Worm (Caenorhabditis elegans) whole organism, young adult: ENCODE measurements around the gene ZC116.1.

Source experiments
- B0035.1 ChIP-seq: sonication (generic microtip); optimal IDR thresholded peaks from 2 replicates; lab custom pipeline; 2016; ENCODE audit warnings: missing genetic modification characterization, mild to moderate bottlenecking, missing compliant biosample characterization, missing genotype, missing genetic modification reagents
- F10E7.11 ChIP-seq: sonication (generic microtip); optimal IDR thresholded peaks from 2 replicates; lab custom pipeline; 2017; ENCODE audit warnings: mild to moderate bottlenecking, missing genetic modification characterization, moderate library complexity, missing compliant biosample characterization
- F33H1.4 ChIP-seq: fragments of 200-800 bp; sonication (Bioruptor generic); IDR thresholded peaks from 2 replicates; pipeline ENCODE4 v1.3.6; 2022; ENCODE audit warnings: missing genetic modification reagents, missing genetic modification characterization, missing compliant biosample characterization
- F52B5.7 ChIP-seq: sonication (generic microtip); optimal IDR thresholded peaks from 2 replicates; lab custom pipeline; 2016; ENCODE audit warnings: mild to moderate bottlenecking, missing genetic modification characterization, missing compliant biosample characterization
- F55B11.4 ChIP-seq: sonication (generic microtip); optimal IDR thresholded peaks from 2 replicates; lab custom pipeline; 2016; ENCODE audit warnings: missing compliant biosample characterization, missing genetic modification characterization, borderline replicate concordance; ENCODE audit not compliant: insufficient read depth
- K12H6.12 ChIP-seq: fragments of 200-800 bp; sonication (Bioruptor generic); optimal IDR thresholded peaks from 2 replicates; lab custom pipeline; 2018; ENCODE audit warnings: mild to moderate bottlenecking, missing genetic modification characterization, missing compliant biosample characterization
- T26A5.8 ChIP-seq: sonication (generic microtip); optimal IDR thresholded peaks from 2 replicates; lab custom pipeline; 2016; ENCODE audit warnings: missing genetic modification characterization, missing compliant biosample characterization
- ZK185.1 ChIP-seq: sonication (generic microtip); optimal IDR thresholded peaks from 2 replicates; lab custom pipeline; 2016; ENCODE audit warnings: mild to moderate bottlenecking, missing genetic modification characterization, missing compliant biosample characterization; ENCODE audit not compliant: poor library complexity, severe bottlenecking
- akir-1 ChIP-seq: fragments of 200-800 bp; sonication (Bioruptor generic); optimal IDR thresholded peaks from 2 replicates; lab custom pipeline; 2018; ENCODE audit warnings: mild to moderate bottlenecking, missing genetic modification characterization, moderate library complexity, missing compliant biosample characterization
- athp-1 ChIP-seq: sonication (generic microtip); optimal IDR thresholded peaks from 2 replicates; lab custom pipeline; 2017; ENCODE audit warnings: mild to moderate bottlenecking, missing genetic modification characterization, missing compliant biosample characterization
- attf-3 ChIP-seq: fragments of 200-800 bp; sonication (Bioruptor generic); conservative IDR thresholded peaks from 2 replicates; pipeline ENCODE4 v1.3.6; 2022; ENCODE audit warnings: missing genetic modification reagents, missing genetic modification characterization, missing compliant biosample characterization
- attf-5 ChIP-seq: fragments of 200-800 bp; sonication (Bioruptor generic); optimal IDR thresholded peaks from 2 replicates; lab custom pipeline; 2018; ENCODE audit warnings: mild to moderate bottlenecking, missing genetic modification characterization, missing compliant biosample characterization
- bed-1 ChIP-seq: fragments of 200-800 bp; sonication (Bioruptor generic); IDR thresholded peaks from 2 replicates; pipeline ENCODE4 v1.3.6; 2022; ENCODE audit warnings: missing genetic modification reagents, missing genetic modification characterization, missing compliant biosample characterization
- cebp-2 ChIP-seq: fragments of 200-800 bp; sonication (Bioruptor generic); IDR thresholded peaks from 2 replicates; pipeline ENCODE4 v1.3.6; 2022; ENCODE audit warnings: missing genetic modification characterization, missing compliant biosample characterization
- ceh-100 ChIP-seq: fragments of 200-800 bp; sonication (Bioruptor generic); IDR thresholded peaks from 2 replicates; pipeline ENCODE4 v1.3.6; 2022; ENCODE audit warnings: missing genetic modification reagents, missing genetic modification characterization, missing compliant biosample characterization
- chd-7 ChIP-seq: sonication (generic microtip); optimal IDR thresholded peaks from 2 replicates; lab custom pipeline; 2016; ENCODE audit warnings: mild to moderate bottlenecking, missing genetic modification characterization, moderate library complexity, missing compliant biosample characterization
- dpff-1 ChIP-seq: sonication (generic microtip); optimal IDR thresholded peaks from 2 replicates; lab custom pipeline; 2017; ENCODE audit warnings: mild to moderate bottlenecking, missing genetic modification characterization, missing compliant biosample characterization
- efl-1 ChIP-seq: fragments of 150-350 bp; optimal IDR thresholded peaks from 2 replicates; lab custom pipeline; 2014; ENCODE audit warnings: missing biosample characterization, missing genetic modification reagents, missing genetic modification characterization
- ekl-4 ChIP-seq: fragments of 200-800 bp; sonication (Bioruptor generic); IDR thresholded peaks from 2 replicates; pipeline ENCODE4 v1.3.6; 2022; ENCODE audit warnings: missing genetic modification reagents, missing genetic modification characterization, missing compliant biosample characterization
- ets-4 ChIP-seq: fragments of 200-800 bp; sonication (Bioruptor generic); optimal IDR thresholded peaks from 2 replicates; lab custom pipeline; 2018; ENCODE audit warnings: mild to moderate bottlenecking, missing genetic modification characterization, missing compliant biosample characterization
- fkh-3 ChIP-seq: sonication (generic microtip); optimal IDR thresholded peaks from 2 replicates; lab custom pipeline; 2016; ENCODE audit warnings: mild to moderate bottlenecking, missing genetic modification characterization, missing compliant biosample characterization
- hlh-26 ChIP-seq: fragments of 200-800 bp; sonication (Bioruptor generic); conservative IDR thresholded peaks from 2 replicates; pipeline ENCODE4 v1.3.6; 2022; ENCODE audit warnings: missing genetic modification reagents, missing genetic modification characterization, missing compliant biosample characterization
- let-607 ChIP-seq, 2 experiments: fragments of 200-800 bp in 1 of 2; sonication (Bioruptor generic) in 1 of 2; sonication (generic microtip) in 1 of 2; optimal IDR thresholded peaks; 2 replicates each; lab custom pipeline; 2016 to 2018; ENCODE audit warnings: mild to moderate bottlenecking in 2 of 2, missing compliant biosample characterization in 2 of 2, missing genetic modification characterization in 2 of 2, moderate library complexity in 2 of 2, missing genotype in 1 of 2
- lir-1 ChIP-seq: fragments of 200-800 bp; sonication (Bioruptor generic); conservative IDR thresholded peaks from 2 replicates; pipeline ENCODE4 v1.3.6; 2022; ENCODE audit warnings: missing genetic modification reagents, missing genetic modification characterization, missing compliant biosample characterization
- lsl-1 ChIP-seq: fragments of 200-800 bp; sonication (Bioruptor generic); optimal IDR thresholded peaks from 2 replicates; lab custom pipeline; 2018; ENCODE audit warnings: mild to moderate bottlenecking, missing genetic modification characterization, moderate library complexity, missing compliant biosample characterization
- madf-6 ChIP-seq: fragments of 200-800 bp; sonication (Bioruptor generic); IDR thresholded peaks from 2 replicates; pipeline ENCODE4 v1.3.6; 2022; ENCODE audit warnings: missing genetic modification reagents, missing genetic modification characterization, missing compliant biosample characterization
- mcd-1 ChIP-seq: fragments of 200-800 bp; sonication (Bioruptor generic); IDR thresholded peaks from 2 replicates; pipeline ENCODE4 v1.3.6; 2022; ENCODE audit warnings: missing genetic modification reagents, missing genetic modification characterization, missing compliant biosample characterization
- mes-4 ChIP-seq: sonication (generic microtip); optimal IDR thresholded peaks from 2 replicates; lab custom pipeline; 2016; ENCODE audit warnings: missing genotype, missing genetic modification characterization, missing compliant biosample characterization
- nfya-1 ChIP-seq: sonication (generic microtip); optimal IDR thresholded peaks from 2 replicates; lab custom pipeline; 2017; ENCODE audit warnings: antibody characterized with exemption, missing compliant biosample characterization, missing genetic modification characterization, borderline replicate concordance; ENCODE audit not compliant: insufficient read depth
- pha-4 ChIP-seq: fragments of 150-350 bp; sonication (generic microtip); optimal IDR thresholded peaks from 2 replicates; lab custom pipeline; 2014; ENCODE audit warnings: missing biosample characterization, missing genetic modification reagents, missing genetic modification characterization
- rcor-1 ChIP-seq: fragments of 200-800 bp; sonication (Bioruptor generic); IDR thresholded peaks from 2 replicates; pipeline ENCODE4 v1.3.6; 2022; ENCODE audit warnings: missing genetic modification reagents, missing genetic modification characterization, missing compliant biosample characterization
- snpc-1.1 ChIP-seq: sonication (generic microtip); optimal IDR thresholded peaks from 2 replicates; lab custom pipeline; 2017; ENCODE audit warnings: missing genetic modification characterization, mild to moderate bottlenecking, missing compliant biosample characterization, antibody characterized with exemption, moderate library complexity, missing genotype, missing genetic modification reagents; ENCODE audit not compliant: insufficient read depth
- snpc-1.3 ChIP-seq: sonication (generic microtip); optimal IDR thresholded peaks from 2 replicates; lab custom pipeline; 2017; ENCODE audit warnings: missing genetic modification characterization, mild to moderate bottlenecking, missing compliant biosample characterization, antibody characterized with exemption, moderate library complexity, missing genotype, missing genetic modification reagents; ENCODE audit not compliant: insufficient read depth
- unc-130 ChIP-seq: sonication (generic microtip); optimal IDR thresholded peaks from 2 replicates; lab custom pipeline; 2016; ENCODE audit warnings: missing genetic modification reagents, missing genetic modification characterization, missing compliant biosample characterization
- unc-62 ChIP-seq: fragments of 150-350 bp; optimal IDR thresholded peaks from 2 replicates; lab custom pipeline; 2014; ENCODE audit warnings: missing biosample characterization, missing genetic modification reagents, missing genetic modification characterization
- xnd-1 ChIP-seq: sonication (generic microtip); optimal IDR thresholded peaks from 2 replicates; lab custom pipeline; 2016; ENCODE audit warnings: missing genotype, missing genetic modification reagents, missing genetic modification characterization, missing compliant biosample characterization
- ztf-28 ChIP-seq: fragments of 200-800 bp; sonication (Bioruptor generic); IDR thresholded peaks from 2 replicates; pipeline ENCODE4 v1.3.6; 2022; ENCODE audit warnings: missing genetic modification reagents, missing genetic modification characterization, missing compliant biosample characterization

Gene ZC116.1

ce11 chrV:12609526-12609925, at the start of gene ZC116.1:
ZC116.1 (plus strand) TSS chrV:12609826.
- TF ChIP-seq rcor-1 (GFP tag; lab: Robert Waterston, UW) (no peak), let-607 (tag; optimal IDR thresholded peaks at IDR 0.05; lab: Kevin White, UChicago) (no peak), dpff-1 (tag; lab: Kevin White, UChicago) (no peak), B0035.1 (no peak), unc-62 (GFP tag; lab: Kevin White, UChicago) (no peak), T26A5.8 (tag; lab: Kevin White, UChicago) (no peak), attf-5 (no peak), ets-4 (GFP tag; lab: Kevin White, UChicago) (no peak), F52B5.7 (tag; lab: Kevin White, UChicago) (no peak), bed-1 (no peak), mcd-1 (no peak), F55B11.4 (tag; lab: Kevin White, UChicago) (no peak), nfya-1 (tag; lab: Kevin White, UChicago) (no peak), ekl-4 (GFP tag; lab: Robert Waterston, UW) (no peak), pha-4 (tag; lab: Kevin White, UChicago) (no peak)

ce11 chrV:12560328-12560782, 49.3 kb upstream of the ZC116.1 start, which contains the start of gene sel-1:
sel-1 (plus strand) TSS chrV:12560732.
- peak; percentile 10 for TF ChIP-seq xnd-1
- 0 out of 2 replicates have a peak, but pooled peaks have one; percentile 13 for TF ChIP-seq madf-6 (GFP tag; lab: Robert Waterston, UW)
- peak; percentile 96 for TF ChIP-seq attf-3 (GFP tag; lab: Robert Waterston, UW)
- peak; percentile 63 for TF ChIP-seq lsl-1 (GFP tag; lab: Kevin White, UChicago)
- TF ChIP-seq mcd-1 = no peak
- TF ChIP-seq ztf-28 (GFP tag; lab: Robert Waterston, UW) = no peak

ce11 chrV:12563187-12563586, 46.4 kb upstream of the ZC116.1 start, which contains the start of gene mrps-5:
mrps-5 (plus strand) TSS chrV:12563487.
- TF ChIP-seq mcd-1 (no peak), snpc-1.3 (no peak), K12H6.12 (tag; lab: Kevin White, UChicago) (no peak)
- TF ChIP-seq, all 124 proteins: peak for 0

- TF ChIP-seq F10E7.11 (no peak), athp-1 (tag; lab: Kevin White, UChicago) (no peak), chd-7 (no peak), fkh-3 (tag; lab: Kevin White, UChicago) (no peak), akir-1 (GFP tag; lab: Kevin White, UChicago) (no peak), ceh-100 (no peak), lir-1 (no peak), efl-1 (GFP tag; lab: Kevin White, UChicago) (no peak), F33H1.4 (no peak), bed-1 (no peak), cebp-2 (GFP tag; lab: Robert Waterston, UW) (no peak), let-607 (tag; optimal IDR thresholded peaks at IDR 0.05; lab: Kevin White, UChicago) (no peak), ZK185.1 (tag; lab: Kevin White, UChicago) (no peak), mes-4 (no peak), unc-130 (no peak), hlh-26 (GFP tag; lab: Robert Waterston, UW) (no peak), snpc-1.1 (tag; lab: Kevin White, UChicago) (no peak), B0035.1 (no peak)
Measured at ce11 chrV:12564902-12565301, 44.7 kb upstream of the ZC116.1 start.
